Worm (Caenorhabditis elegans) whole organism, midembryonic: Measurements from ENCODE around the gene C18G1.7.

Source experiments
- T22C8.4 ChIP-seq: fragments of 200-800 bp; sonication (Bioruptor generic); IDR thresholded peaks from 2 replicates; pipeline ENCODE4 v1.3.6; 2022; ENCODE audit warnings: missing genetic modification characterization, missing compliant biosample characterization
- cog-1 ChIP-seq: sonication (generic microtip); optimal IDR thresholded peaks from 2 replicates; lab custom pipeline; 2016; ENCODE audit warnings: missing genetic modification characterization, missing compliant biosample characterization
- flt-1 ChIP-seq: fragments of 200-800 bp; sonication (Bioruptor generic); IDR thresholded peaks from 2 replicates; pipeline ENCODE4 v1.3.6; 2022; ENCODE audit warnings: missing genetic modification characterization, missing compliant biosample characterization
- klf-2 ChIP-seq: fragments of 200-800 bp; sonication (Bioruptor generic); conservative IDR thresholded peaks from 2 replicates; pipeline ENCODE4 v1.3.6; 2022; ENCODE audit warnings: missing genetic modification reagents, missing genetic modification characterization, missing compliant biosample characterization
- med-1 ChIP-seq: sonication (generic microtip); optimal IDR thresholded peaks from 2 replicates; lab custom pipeline; 2017; ENCODE audit warnings: missing genetic modification characterization, mild to moderate bottlenecking, missing compliant biosample characterization, antibody characterized with exemption, missing genetic modification reagents; ENCODE audit not compliant: insufficient read depth
- ref-1 ChIP-seq: fragments of 200-800 bp; sonication (Bioruptor generic); conservative IDR thresholded peaks from 2 replicates; pipeline ENCODE4 v1.3.6; 2022; ENCODE audit warnings: missing genetic modification reagents, missing genetic modification characterization, missing compliant biosample characterization
- tab-1 ChIP-seq: fragments of 200-800 bp; sonication (Bioruptor generic); IDR thresholded peaks from 2 replicates; pipeline ENCODE4 v1.3.6; 2022; ENCODE audit warnings: missing genetic modification characterization, missing compliant biosample characterization
- ztf-23 ChIP-seq: fragments of 200-800 bp; sonication (Bioruptor generic); IDR thresholded peaks from 2 replicates; pipeline ENCODE4 v1.3.6; 2022; ENCODE audit warnings: missing genetic modification reagents, missing genetic modification characterization, missing compliant biosample characterization
- ztf-29 ChIP-seq: fragments of 200-800 bp; sonication (Bioruptor generic); IDR thresholded peaks from 2 replicates; pipeline ENCODE4 v1.3.6; 2022; ENCODE audit warnings: missing genetic modification reagents, missing genetic modification characterization, missing compliant biosample characterization

ce11 chrV:4724453-4724852, 20.9 kb upstream of the C18G1.7 start, which contains the start of gene F39G3.4:
- TF ChIP-seq flt-1 (GFP tag; lab: Robert Waterston, UW), result no peak
- no peak for TF ChIP-seq klf-2 (GFP tag; lab: Robert Waterston, UW)
- TF ChIP-seq med-1 (GFP tag; lab: Kevin White, UChicago), result no peak
- no peak for TF ChIP-seq ztf-29 (GFP tag; lab: Robert Waterston, UW)
- TF ChIP-seq ref-1 (GFP tag; lab: Robert Waterston, UW), result no peak
- no peak for TF ChIP-seq ztf-23
- TF ChIP-seq T22C8.4 (GFP tag; lab: Robert Waterston, UW), result no peak
- TF ChIP-seq tab-1, result no peak
- no peak for TF ChIP-seq cog-1 (tag; lab: Kevin White, UChicago)
